Worm (Caenorhabditis elegans) whole organism, midembryonic: ENCODE data around the gene nhr-286.

Experiments
- T22C8.4 ChIP-seq: fragments of 200-800 bp; sonication (Bioruptor generic); IDR thresholded peaks from 2 replicates; pipeline ENCODE4 v1.3.6; 2022; ENCODE audit warnings: missing genetic modification characterization, missing compliant biosample characterization
- ref-1 ChIP-seq: fragments of 200-800 bp; sonication (Bioruptor generic); conservative IDR thresholded peaks from 2 replicates; pipeline ENCODE4 v1.3.6; 2022; ENCODE audit warnings: missing genetic modification reagents, missing genetic modification characterization, missing compliant biosample characterization

DNA sequence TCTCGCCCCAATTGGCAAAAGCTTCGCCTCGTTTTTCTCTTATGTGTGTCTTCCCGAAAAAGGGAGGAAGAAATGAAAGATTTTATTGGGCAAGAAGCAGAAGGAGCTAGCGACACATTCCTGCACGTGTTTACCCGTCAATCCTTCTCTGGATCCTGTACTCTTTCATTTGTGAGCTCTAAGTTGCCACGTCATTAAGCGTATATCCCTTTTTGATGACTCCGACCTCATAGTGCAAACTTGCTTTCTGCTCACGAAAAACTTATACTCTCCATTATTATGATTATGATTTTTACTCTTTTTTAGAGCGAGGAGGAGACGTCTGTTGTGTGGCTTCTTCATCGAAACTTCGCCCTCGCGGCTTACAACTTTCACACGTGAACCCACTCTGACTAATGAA lies 19.1 kb downstream of the nhr-286 start, which contains the start of gene F27B10.1:
- TF ChIP-seq ref-1 (GFP tag; lab: Robert Waterston, UW) (no peak), T22C8.4 (GFP tag; lab: Robert Waterston, UW) (no peak)
